Worm (Caenorhabditis elegans) whole organism, midembryonic: ENCODE measurements around the gene F44E2.9.
A peak's percentile ranks its signal among the peaks of the same experiment; 100 is the strongest.

Experiments used
- T22C8.4 ChIP-seq: fragments of 200-800 bp; sonication (Bioruptor generic); IDR thresholded peaks from 2 replicates; pipeline ENCODE4 v1.3.6; 2022; ENCODE audit warnings: missing genetic modification characterization, missing compliant biosample characterization
- cog-1 ChIP-seq: sonication (generic microtip); optimal IDR thresholded peaks from 2 replicates; lab custom pipeline; 2016; ENCODE audit warnings: missing genetic modification characterization, missing compliant biosample characterization
- flt-1 ChIP-seq: fragments of 200-800 bp; sonication (Bioruptor generic); IDR thresholded peaks from 2 replicates; pipeline ENCODE4 v1.3.6; 2022; ENCODE audit warnings: missing genetic modification characterization, missing compliant biosample characterization
- klf-2 ChIP-seq: fragments of 200-800 bp; sonication (Bioruptor generic); conservative IDR thresholded peaks from 2 replicates; pipeline ENCODE4 v1.3.6; 2022; ENCODE audit warnings: missing genetic modification reagents, missing genetic modification characterization, missing compliant biosample characterization
- med-1 ChIP-seq: sonication (generic microtip); optimal IDR thresholded peaks from 2 replicates; lab custom pipeline; 2017; ENCODE audit warnings: missing genetic modification characterization, mild to moderate bottlenecking, missing compliant biosample characterization, antibody characterized with exemption, missing genetic modification reagents; ENCODE audit not compliant: insufficient read depth
- ref-1 ChIP-seq: fragments of 200-800 bp; sonication (Bioruptor generic); conservative IDR thresholded peaks from 2 replicates; pipeline ENCODE4 v1.3.6; 2022; ENCODE audit warnings: missing genetic modification reagents, missing genetic modification characterization, missing compliant biosample characterization
- tab-1 ChIP-seq: fragments of 200-800 bp; sonication (Bioruptor generic); IDR thresholded peaks from 2 replicates; pipeline ENCODE4 v1.3.6; 2022; ENCODE audit warnings: missing genetic modification characterization, missing compliant biosample characterization
- ztf-23 ChIP-seq: fragments of 200-800 bp; sonication (Bioruptor generic); IDR thresholded peaks from 2 replicates; pipeline ENCODE4 v1.3.6; 2022; ENCODE audit warnings: missing genetic modification reagents, missing genetic modification characterization, missing compliant biosample characterization
- ztf-29 ChIP-seq: fragments of 200-800 bp; sonication (Bioruptor generic); IDR thresholded peaks from 2 replicates; pipeline ENCODE4 v1.3.6; 2022; ENCODE audit warnings: missing genetic modification reagents, missing genetic modification characterization, missing compliant biosample characterization

F44E2.9 gene

ce11 chrIII:8807246-8807645 is 43.1 kb downstream of the F44E2.9 start, which contains the start of gene F54F2.7:
Gene F54F2.7, minus strand, starts transcription at chrIII:8807346.
- no peak for TF ChIP-seq tab-1 (GFP tag; lab: Robert Waterston, UW)

DNA sequence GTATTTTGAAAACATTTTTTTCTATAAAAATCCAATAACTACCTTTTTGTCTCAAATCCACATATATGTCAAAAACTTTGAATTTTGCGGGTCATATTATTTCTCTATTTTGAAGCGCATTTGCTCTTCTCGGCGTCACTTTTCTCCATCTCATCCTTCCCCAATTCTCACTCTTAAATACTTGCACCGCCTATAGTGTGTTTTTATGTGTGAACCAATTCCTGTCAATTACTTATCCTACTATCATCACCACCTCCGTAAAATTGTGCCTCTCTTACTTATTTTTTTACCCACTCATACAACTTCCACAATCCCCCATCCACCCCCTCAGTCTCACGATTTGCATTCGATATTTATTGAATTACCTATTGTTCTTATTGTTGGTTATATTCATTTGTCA is 44.5 kb downstream of the F44E2.9 start:
- no peak for TF ChIP-seq cog-1 (tag; lab: Kevin White, UChicago)
- TF ChIP-seq ztf-29 (GFP tag; lab: Robert Waterston, UW): no peak
- TF ChIP-seq flt-1 (GFP tag; lab: Robert Waterston, UW): no peak
- TF ChIP-seq med-1 (GFP tag; lab: Kevin White, UChicago): no peak
- TF ChIP-seq tab-1 (GFP tag; lab: Robert Waterston, UW): no peak
- TF ChIP-seq ref-1 (GFP tag; lab: Robert Waterston, UW): no peak
- no peak for TF ChIP-seq klf-2 (GFP tag; lab: Robert Waterston, UW)
- TF ChIP-seq T22C8.4 (GFP tag; lab: Robert Waterston, UW): no peak
- TF ChIP-seq ztf-23 (GFP tag; lab: Robert Waterston, UW): no peak

- TF ChIP-seq cog-1 (tag; lab: Kevin White, UChicago) (peak; percentile 98), klf-2 (GFP tag; lab: Robert Waterston, UW) (no peak), flt-1 (GFP tag; lab: Robert Waterston, UW) (peak; percentile 78), ztf-29 (GFP tag; lab: Robert Waterston, UW) (peak; percentile 71), ref-1 (GFP tag; lab: Robert Waterston, UW) (no peak), T22C8.4 (GFP tag; lab: Robert Waterston, UW) (no peak), tab-1 (GFP tag; lab: Robert Waterston, UW) (no peak), ztf-23 (GFP tag; lab: Robert Waterston, UW) (no peak)
Observed at ce11 chrIII:8801864-8802818, 48.2 kb downstream of the F44E2.9 start.

- TF ChIP-seq flt-1 (GFP tag; lab: Robert Waterston, UW): no peak
- TF ChIP-seq ztf-23 (GFP tag; lab: Robert Waterston, UW): 0 out of 2 replicates have a peak, but pooled peaks have one; percentile 46
- TF ChIP-seq cog-1 (tag; lab: Kevin White, UChicago): no peak
Observed at ce11 chrIII:8801352-8801863, 48.9 kb downstream of the F44E2.9 start.

ce11 chrIII:8800796-8801083 is 49.6 kb downstream of the F44E2.9 start:
- TF ChIP-seq ztf-23 (GFP tag; lab: Robert Waterston, UW): no peak
- no peak for TF ChIP-seq T22C8.4 (GFP tag; lab: Robert Waterston, UW)
- no peak for TF ChIP-seq tab-1 (GFP tag; lab: Robert Waterston, UW)
- no peak for TF ChIP-seq klf-2 (GFP tag; lab: Robert Waterston, UW)
- no peak for TF ChIP-seq med-1 (GFP tag; lab: Kevin White, UChicago)
- no peak for TF ChIP-seq ztf-29 (GFP tag; lab: Robert Waterston, UW)
- TF ChIP-seq flt-1 (GFP tag; lab: Robert Waterston, UW): no peak
- TF ChIP-seq cog-1 (tag; lab: Kevin White, UChicago): no peak
- TF ChIP-seq ref-1 (GFP tag; lab: Robert Waterston, UW): no peak
